Fruit fly (Drosophila melanogaster): Measurements from ENCODE around the gene CG9784.

The CG9784 gene

dm6 chrX:16553542-16554182 is 45.4 kb downstream of the CG9784 start, which contains the start of gene Arp2 (continued):
- TF ChIP-seq CG11093 (GFP tag; IDR thresholded peaks at IDR 0.05) (no peak), CG3838 (GFP tag; optimal IDR thresholded peaks at IDR 0.05) (no peak), emc (GFP tag; optimal IDR thresholded peaks at IDR 0.05) (no peak), sisA (GFP tag; IDR thresholded peaks at IDR 0.05) (no peak), CG4424 (GFP tag; optimal IDR thresholded peaks at IDR 0.05) (no peak), CG11085 (GFP tag; IDR thresholded peaks at IDR 0.05) (no peak), Tbp (GFP tag; optimal IDR thresholded peaks at IDR 0.05) (no peak), CG16813 (GFP tag; IDR thresholded peaks at IDR 0.05; ENCODE audit: partially characterized antibody) (peak; percentile 64; the same call in 2 of the 3 replicates), MBD-R2 (GFP tag; IDR thresholded peaks at IDR 0.05) (no peak), bigmax (GFP tag; optimal IDR thresholded peaks at IDR 0.05) (no peak), CG10654 (GFP tag; optimal IDR thresholded peaks at IDR 0.05) (no peak), hth (optimal IDR thresholded peaks at IDR 0.05) (no peak), CG7963 (GFP tag; IDR thresholded peaks at IDR 0.05; ENCODE audit: partially characterized antibody) (peak; percentile 42; the same call in 1 of the 3 replicates), dimm (GFP tag; IDR thresholded peaks at IDR 0.05) (no peak), CG8478 (optimal IDR thresholded peaks at IDR 0.05) (no peak), Hmx (GFP tag; optimal IDR thresholded peaks at IDR 0.05) (no peak), NK7.1 (GFP tag; optimal IDR thresholded peaks at IDR 0.05) (no peak), repo (GFP tag; optimal IDR thresholded peaks at IDR 0.05) (no peak), knrl (GFP tag; IDR thresholded peaks at IDR 0.05; ENCODE audit: partially characterized antibody) (peak; percentile 75), ac (GFP tag; optimal IDR thresholded peaks at IDR 0.05) (no peak), CG6791 (GFP tag; IDR thresholded peaks at IDR 0.05; ENCODE audit: partially characterized antibody) (peak; percentile 69; the same call in 2 of the 3 replicates), Aef1 (GFP tag; IDR thresholded peaks at IDR 0.05) (no peak), CG3407 (GFP tag; optimal IDR thresholded peaks at IDR 0.05) (no peak), dmrt99B (tag; optimal IDR thresholded peaks at IDR 0.05) (no peak), Lpt (GFP tag; optimal IDR thresholded peaks at IDR 0.05) (no peak), zfh1 (GFP tag; IDR thresholded peaks at IDR 0.05) (no peak), CG4820 (GFP tag; optimal IDR thresholded peaks at IDR 0.05) (no peak), wek (GFP tag; optimal IDR thresholded peaks at IDR 0.05) (no peak), lola (GFP tag; optimal IDR thresholded peaks at IDR 0.05) (no peak), CG8290 (GFP tag; optimal IDR thresholded peaks at IDR 0.05) (no peak), CG8290 (tag; optimal IDR thresholded peaks at IDR 0.05) (no peak), Poxn (GFP tag; IDR thresholded peaks at IDR 0.05) (no peak)

- TF ChIP-seq tll (GFP tag; optimal IDR thresholded peaks at IDR 0.05) (peak in 1 of 2 experiments; percentile 45), zfh2 (GFP tag; optimal IDR thresholded peaks at IDR 0.05) (no peak), kay (GFP tag; optimal IDR thresholded peaks at IDR 0.05) (peak; percentile 88), HLH4C (GFP tag; IDR thresholded peaks at IDR 0.05; ENCODE audit: partially characterized antibody) (0 out of 3 replicates have a peak, but pooled peaks have one; percentile 30), pros (GFP tag; optimal IDR thresholded peaks at IDR 0.05) (peak; percentile 93), Ets97D (GFP tag; optimal IDR thresholded peaks at IDR 0.05) (peak; percentile 24), CG2199 (GFP tag; IDR thresholded peaks at IDR 0.05) (peak; percentile 49; the same call in 1 of the 3 replicates), mirr (GFP tag; optimal IDR thresholded peaks at IDR 0.05) (no peak), Lpt (GFP tag; optimal IDR thresholded peaks at IDR 0.05) (peak; percentile 9), CG31365 (tag; optimal IDR thresholded peaks at IDR 0.05) (peak; percentile 99), Myb (GFP tag; optimal IDR thresholded peaks at IDR 0.05) (peak; percentile 54), chn (GFP tag; optimal IDR thresholded peaks at IDR 0.05) (peak; percentile 31), CG42726 (GFP tag; IDR thresholded peaks at IDR 0.05; ENCODE audit: partially characterized antibody) (0 out of 2 replicates have a peak, but pooled peaks have one; percentile 43), Sry-β (GFP tag; optimal IDR thresholded peaks at IDR 0.05) (no peak), dati (GFP tag; IDR thresholded peaks at IDR 0.05) (no peak), GATAe (GFP tag; conservative IDR thresholded peaks at IDR 0.05) (peak; percentile 63), CG4360 (GFP tag; IDR thresholded peaks at IDR 0.05) (peak; percentile 35; the same call in 1 of the 2 replicates), stwl (tag; optimal IDR thresholded peaks at IDR 0.05) (peak; percentile 48), Sry-δ (GFP tag; optimal IDR thresholded peaks at IDR 0.05) (peak; percentile 23), D19B (GFP tag; optimal IDR thresholded peaks at IDR 0.05) (no peak)
Observed at dm6 chrX:16552968-16553417, 46.0 kb downstream of the CG9784 start.
